Fruit fly (Drosophila melanogaster) whole organism: Measurements from ENCODE around the gene CG15814.

Experiments used
- CG8478 ChIP-seq: fragments of >200 bp; optimal IDR thresholded peaks from 2 replicates; lab custom pipeline; 2018; ENCODE audit warnings: inconsistent platforms
- Dll ChIP-seq: fragments of >200 bp; optimal IDR thresholded peaks from 2 replicates; lab custom pipeline; 2017
- EcR ChIP-seq, 2 experiments: fragments of >200 bp; optimal IDR thresholded peaks; 2 replicates each; lab custom pipeline; 2017; ENCODE audit warnings: missing biosample characterization in 2 of 2, missing genetic modification characterization in 2 of 2, missing genetic modification reagents in 2 of 2
- pan ChIP-seq: fragments of >200 bp; optimal IDR thresholded peaks from 2 replicates; lab custom pipeline; 2017
- psq ChIP-seq: fragments of >200 bp; optimal IDR thresholded peaks from 2 replicates; lab custom pipeline; 2017
- usp ChIP-seq: fragments of >200 bp; optimal IDR thresholded peaks from 2 replicates; lab custom pipeline; 2017; ENCODE audit warnings: missing biosample characterization, missing genetic modification characterization, mixed read lengths

The CG15814 gene

DNA sequence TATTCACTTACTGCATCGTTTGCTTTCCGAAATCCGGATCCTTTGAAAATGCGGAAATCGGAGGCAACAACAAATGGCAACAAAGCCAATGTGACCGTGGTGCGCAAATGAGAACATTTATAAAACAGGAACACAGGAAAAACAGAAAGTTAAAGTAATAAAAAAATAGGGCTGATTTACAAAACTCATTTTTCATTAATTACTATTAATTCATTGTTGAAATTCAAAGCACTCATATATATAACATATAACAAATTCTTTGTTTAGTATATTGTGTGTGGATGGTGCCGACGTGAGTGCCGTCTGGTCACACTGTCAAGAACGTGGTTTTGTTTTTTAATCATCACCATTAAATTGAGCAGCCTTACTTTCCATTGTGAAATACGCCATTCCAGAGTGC, 10.6 kb upstream of the CG15814 start, which contains the start of the genes Arp8 and CG6769:
Arp8 (minus strand) TSS at position 90 of the 400 bp plus-strand sequence.
CG6769 (plus strand) TSS at position 292 of the 400 bp plus-strand sequence.
- no peak for TF ChIP-seq EcR (GFP tag; optimal IDR thresholded peaks at IDR 0.05; lab: Kevin White, UChicago)

DNA sequence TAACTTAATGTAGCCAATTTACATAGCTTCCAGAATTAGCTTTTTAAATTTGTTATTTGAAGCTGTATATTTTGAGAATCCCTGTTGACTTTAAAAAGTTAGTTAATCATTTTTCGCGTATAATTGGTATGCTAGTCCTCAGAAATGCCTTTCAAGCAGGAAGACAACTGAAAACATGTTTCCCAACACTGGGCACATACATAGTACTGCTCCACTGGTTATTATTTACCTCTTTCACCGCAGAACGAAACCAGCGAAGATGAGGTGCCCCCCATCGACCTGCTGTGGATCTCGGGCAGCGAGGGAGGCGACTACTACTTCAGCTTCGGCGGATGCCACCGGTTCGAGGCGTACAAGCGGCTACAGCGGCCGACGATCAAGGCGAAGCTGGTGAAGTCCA, 7.7 kb upstream of the CG15814 start:
- no peak for TF ChIP-seq psq (lab: Kevin White, UChicago)
- TF ChIP-seq EcR (GFP tag; optimal IDR thresholded peaks at IDR 0.05; lab: Kevin White, UChicago) = no peak
- TF ChIP-seq usp = no peak
- TF ChIP-seq Dll (lab: Kevin White, UChicago) = no peak
- TF ChIP-seq pan (lab: Kevin White, UChicago) = no peak
- TF ChIP-seq CG8478 (lab: Kevin White, UChicago) = no peak

DNA sequence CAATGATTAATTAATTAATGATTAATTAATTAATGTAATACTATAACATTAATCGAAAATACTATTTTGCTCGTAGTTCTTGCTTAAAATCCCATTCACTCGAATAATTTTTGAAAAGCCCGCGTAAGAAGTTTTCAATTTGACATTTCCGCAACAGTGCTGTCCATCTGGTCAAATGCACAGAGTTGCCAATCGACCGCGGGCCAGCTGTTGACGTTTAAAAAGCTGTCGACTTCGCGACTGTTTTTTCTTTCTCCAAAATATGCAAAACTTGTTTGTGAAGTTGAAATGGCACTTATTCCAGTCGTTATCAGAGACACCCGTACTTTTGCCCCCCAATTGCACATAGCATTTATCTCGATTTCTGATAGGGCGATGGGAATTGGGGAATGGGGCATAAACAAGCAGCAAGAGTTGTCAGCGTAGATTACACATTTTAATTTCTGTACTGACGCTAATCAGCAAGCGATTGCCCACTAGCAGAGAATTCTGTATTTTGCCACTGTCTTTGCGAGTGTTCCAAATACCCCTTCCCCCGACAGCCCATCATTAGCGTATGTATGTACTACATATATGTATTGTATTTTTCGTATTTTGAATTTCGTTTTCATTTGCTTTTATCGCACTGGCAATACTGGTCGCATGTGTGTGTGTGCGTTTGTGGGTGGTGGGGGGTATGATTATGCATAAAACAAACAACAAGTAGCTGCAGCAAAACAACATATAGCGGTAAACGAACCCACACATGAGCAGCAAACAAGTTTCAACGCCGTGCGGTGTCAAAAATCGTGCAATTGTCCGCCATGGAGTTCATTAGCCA, 6.5 kb upstream of the CG15814 start, which contains the start of gene Srx:
Srx (plus strand) TSS at position 517 of the 820 bp plus-strand sequence.
- no peak for TF ChIP-seq EcR (GFP tag; optimal IDR thresholded peaks at IDR 0.05; lab: Kevin White, UChicago)
- no peak for TF ChIP-seq usp
- TF ChIP-seq pan (lab: Kevin White, UChicago) = no peak
- no peak for TF ChIP-seq psq (lab: Kevin White, UChicago)
- TF ChIP-seq CG8478 (lab: Kevin White, UChicago) = no peak
- TF ChIP-seq Dll (lab: Kevin White, UChicago) = no peak

DNA sequence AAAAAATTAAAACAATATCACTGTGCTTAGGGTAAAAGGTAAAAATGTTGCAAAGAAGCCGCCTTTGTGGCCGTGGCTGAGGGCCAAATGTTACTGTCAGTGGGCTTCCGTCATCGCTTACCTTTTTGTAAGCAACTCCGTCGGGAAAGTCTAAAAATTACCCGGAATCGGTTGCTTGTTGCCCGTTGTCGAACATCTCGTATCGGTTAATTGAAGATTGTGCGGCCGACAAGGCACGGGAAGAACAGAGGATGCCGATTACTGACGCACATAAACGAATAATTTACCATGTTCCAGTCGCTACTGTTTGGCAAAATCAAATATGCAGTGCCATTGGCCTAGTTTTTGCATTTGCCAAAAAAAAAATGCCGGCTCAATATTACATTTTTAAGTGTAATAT, 5.9 kb upstream of the CG15814 start, which contains the start of gene Mco4:
Mco4 (minus strand) TSS at position 101 of the 400 bp plus-strand sequence.
- no peak for TF ChIP-seq pan (lab: Kevin White, UChicago)
- TF ChIP-seq Dll (lab: Kevin White, UChicago) = no peak
- no peak for TF ChIP-seq CG8478 (lab: Kevin White, UChicago)
- TF ChIP-seq usp = no peak
- no peak for TF ChIP-seq psq (lab: Kevin White, UChicago)
- TF ChIP-seq EcR (GFP tag; optimal IDR thresholded peaks at IDR 0.05; lab: Kevin White, UChicago) = no peak

DNA sequence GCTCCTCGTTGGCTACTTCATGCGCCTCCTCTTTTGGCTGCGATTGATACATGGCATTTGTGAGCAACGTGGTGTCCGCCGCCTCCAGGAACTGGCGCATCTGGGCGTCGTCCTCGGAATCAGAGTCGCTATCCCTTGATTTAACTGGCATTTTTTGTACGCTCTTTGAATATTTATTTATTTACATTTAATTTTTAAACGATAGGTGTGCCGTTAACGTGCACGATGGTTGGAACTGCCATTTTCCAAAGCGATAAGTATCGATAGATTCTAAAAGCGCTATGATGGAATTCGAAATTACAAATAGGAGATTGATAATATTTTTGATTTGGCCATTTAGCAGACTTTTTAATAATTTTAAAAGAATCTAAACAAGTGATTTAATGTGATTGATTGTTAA, 2.3 kb upstream of the CG15814 start, which contains the start of gene CG32554:
CG32554 (minus strand) TSS at position 229 of the 400 bp plus-strand sequence.
- TF ChIP-seq usp (no peak), CG8478 (lab: Kevin White, UChicago) (no peak), psq (lab: Kevin White, UChicago) (no peak), EcR (GFP tag; optimal IDR thresholded peaks at IDR 0.05; lab: Kevin White, UChicago) (no peak), Dll (lab: Kevin White, UChicago) (no peak), pan (lab: Kevin White, UChicago) (no peak)

DNA sequence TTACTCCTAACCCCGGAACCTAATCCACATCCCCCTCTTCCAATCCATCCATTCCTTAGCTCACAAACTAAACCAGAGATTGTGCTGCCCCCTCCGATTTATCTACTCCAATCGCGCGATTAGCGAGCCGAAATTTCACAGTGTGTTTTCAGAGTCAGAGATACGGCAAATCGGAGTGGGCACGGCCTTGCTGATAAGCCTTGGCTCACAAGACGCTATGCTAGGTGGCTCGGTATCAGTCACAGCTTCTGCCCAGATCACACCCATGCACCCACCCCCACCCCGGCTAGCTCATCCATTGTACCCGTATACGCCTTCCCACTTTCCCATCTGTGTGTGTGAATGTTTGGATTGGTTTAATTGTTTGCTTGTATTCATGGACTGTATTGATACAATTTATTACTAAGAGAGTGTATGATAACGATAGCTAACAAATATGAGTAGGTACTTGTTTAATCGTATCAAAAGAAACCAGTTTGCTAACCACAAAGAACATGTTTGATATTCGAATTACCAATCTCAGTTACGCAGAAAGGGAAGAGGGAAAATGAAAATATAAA, 4.2 kb downstream of the CG15814 start:
- TF ChIP-seq pan (lab: Kevin White, UChicago) (no peak), psq (lab: Kevin White, UChicago) (no peak), CG8478 (lab: Kevin White, UChicago) (no peak), usp (no peak), EcR (GFP tag; optimal IDR thresholded peaks at IDR 0.05; lab: Kevin White, UChicago) (no peak), Dll (lab: Kevin White, UChicago) (no peak)

DNA sequence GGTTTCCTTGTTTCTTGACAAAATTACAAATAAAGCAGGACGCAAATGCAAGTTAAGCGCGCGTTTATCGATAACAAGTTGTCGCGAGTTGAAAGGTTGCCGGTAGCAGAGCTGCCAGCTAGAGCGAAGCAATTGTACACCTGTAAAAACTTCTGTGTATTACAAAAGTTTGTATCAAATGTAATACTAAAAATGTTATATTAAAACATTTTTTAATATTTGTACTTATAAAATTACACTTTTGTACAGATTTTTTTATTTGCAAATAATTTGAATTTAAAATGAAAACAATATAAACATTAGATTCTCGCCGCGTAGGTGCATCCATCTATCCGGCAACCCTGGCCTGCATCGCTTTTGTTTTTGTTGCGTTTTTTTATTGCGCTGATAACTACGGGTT, 5.5 kb downstream of the CG15814 start, which contains the start of the genes CG8142 and Ucp4A:
CG8142 (minus strand) TSS at position 82 of the 400 bp plus-strand sequence.
Ucp4A (plus strand) TSS at position 327 of the 400 bp plus-strand sequence.
- TF ChIP-seq EcR (GFP tag; optimal IDR thresholded peaks at IDR 0.05; lab: Kevin White, UChicago) (no peak), CG8478 (lab: Kevin White, UChicago) (no peak), Dll (lab: Kevin White, UChicago) (no peak), usp (no peak), psq (lab: Kevin White, UChicago) (no peak), pan (lab: Kevin White, UChicago) (no peak)

DNA sequence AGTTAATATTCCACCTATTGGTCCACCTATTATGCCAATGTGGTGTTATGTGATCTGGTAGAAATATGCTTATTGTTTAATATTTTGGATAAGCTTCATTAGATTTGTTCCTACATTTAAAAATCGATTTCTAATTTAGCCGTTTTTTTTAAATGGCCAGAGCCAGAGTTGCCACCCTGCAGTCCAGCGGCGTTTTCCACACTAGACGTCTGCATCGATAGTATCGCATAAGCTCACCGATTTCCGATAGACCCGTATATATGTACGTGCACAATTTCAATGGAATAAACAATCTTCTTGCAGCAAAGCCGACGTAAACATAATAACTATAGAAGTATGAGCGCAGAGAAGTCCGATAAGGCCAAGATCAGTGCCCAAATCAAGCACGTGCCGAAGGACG, 8.2 kb downstream of the CG15814 start, which contains the start of gene Taf9:
Taf9 (plus strand) TSS at position 239 of the 400 bp plus-strand sequence.
- no peak for TF ChIP-seq usp
- TF ChIP-seq EcR (GFP tag; optimal IDR thresholded peaks at IDR 0.05; lab: Kevin White, UChicago) = no peak
- no peak for TF ChIP-seq Dll (lab: Kevin White, UChicago)
- TF ChIP-seq CG8478 (lab: Kevin White, UChicago) = no peak
- TF ChIP-seq psq (lab: Kevin White, UChicago) = no peak
- TF ChIP-seq pan (lab: Kevin White, UChicago) = no peak

DNA sequence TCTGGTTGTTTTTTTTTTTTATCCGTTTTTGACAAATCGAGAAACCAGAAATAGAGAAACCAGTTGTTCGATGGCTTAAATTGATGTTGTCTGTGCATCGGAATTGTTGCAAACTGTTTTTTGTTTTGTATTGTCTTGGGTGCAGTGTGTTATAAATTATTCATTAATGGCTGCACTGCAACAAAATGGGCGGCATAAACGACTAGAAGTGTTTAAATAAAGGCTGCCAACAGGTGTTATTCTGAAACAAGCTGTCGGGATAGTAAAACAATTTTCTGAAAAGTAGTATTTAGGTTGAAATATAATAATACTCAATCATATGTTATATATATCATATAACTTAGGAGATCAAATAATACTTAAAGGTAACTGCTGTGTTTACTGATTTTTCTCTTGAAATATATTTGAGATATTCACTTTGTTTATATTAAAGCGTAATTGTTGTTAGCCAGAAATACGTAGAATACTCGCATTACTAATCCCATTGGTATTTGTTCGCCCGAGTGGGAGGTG, 13.7 kb downstream of the CG15814 start:
- TF ChIP-seq Dll (lab: Kevin White, UChicago) (no peak), CG8478 (lab: Kevin White, UChicago) (no peak), pan (lab: Kevin White, UChicago) (no peak), psq (lab: Kevin White, UChicago) (no peak), usp (no peak)

DNA sequence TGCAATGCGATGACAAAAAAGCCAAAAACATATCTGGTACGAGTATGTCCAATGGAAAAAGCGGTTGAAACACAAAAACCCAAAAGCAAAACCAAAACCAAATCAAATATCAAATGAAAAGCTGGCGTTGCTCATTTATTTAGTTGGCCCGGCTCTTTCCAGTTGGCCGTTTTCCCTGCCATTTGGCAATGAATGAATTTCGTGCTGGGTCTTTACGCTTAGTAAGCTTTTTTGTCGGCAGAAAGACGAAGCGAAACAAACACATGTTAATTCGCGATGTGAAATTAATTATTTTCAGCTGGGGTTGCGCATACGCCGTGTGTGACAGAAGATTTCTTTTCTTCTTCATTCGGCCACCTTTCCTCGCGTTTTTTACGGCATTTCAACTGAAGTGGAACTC, 15.4 kb downstream of the CG15814 start:
- TF ChIP-seq CG8478 (lab: Kevin White, UChicago) (no peak), pan (lab: Kevin White, UChicago) (no peak), EcR (GFP tag; optimal IDR thresholded peaks at IDR 0.05; lab: Kevin White, UChicago) (no peak), psq (lab: Kevin White, UChicago) (no peak), usp (no peak), Dll (lab: Kevin White, UChicago) (no peak)

DNA sequence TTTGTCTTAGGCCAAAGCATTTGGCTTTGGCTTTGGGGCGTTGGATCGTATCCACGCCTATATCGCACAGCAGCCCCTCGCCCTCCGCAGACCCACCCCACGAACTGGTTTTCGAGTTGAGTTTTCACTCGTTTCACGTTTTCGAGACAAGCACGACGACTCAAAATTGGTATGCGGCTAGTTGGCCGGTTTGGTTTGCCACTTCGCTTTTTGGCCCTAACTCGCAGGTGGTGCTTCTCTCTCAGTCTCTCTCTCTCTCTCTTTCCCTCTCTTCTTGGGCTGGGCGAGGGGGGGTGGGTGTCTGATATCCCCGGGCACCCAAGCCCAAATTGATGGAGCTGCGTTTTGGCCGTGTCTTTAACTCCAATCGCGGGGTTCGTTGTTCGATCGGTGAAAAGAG, 16.2 kb downstream of the CG15814 start:
- no peak for TF ChIP-seq usp
- no peak for TF ChIP-seq CG8478 (lab: Kevin White, UChicago)
- TF ChIP-seq pan (lab: Kevin White, UChicago) = no peak
- no peak for TF ChIP-seq psq (lab: Kevin White, UChicago)
- TF ChIP-seq Dll (lab: Kevin White, UChicago) = no peak
- peak in 1 of 2 experiments; percentile 5 for TF ChIP-seq EcR (GFP tag; optimal IDR thresholded peaks at IDR 0.05; lab: Kevin White, UChicago)
